Fruit fly (Drosophila melanogaster) whole organism, embryonic: ENCODE results near the gene FucTA.

Experiments used
- BEAF-32 ChIP-seq: fragments of 200-800 bp; sonication (Bioruptor generic); optimal IDR thresholded peaks from 3 replicates; lab custom pipeline; 2017; ENCODE audit warnings: missing biosample characterization, missing genetic modification characterization, mild to moderate bottlenecking, moderate library complexity, missing genetic modification reagents
- Bgb ChIP-seq: fragments of 200-800 bp; sonication (Bioruptor generic); IDR thresholded peaks from 2 replicates; pipeline ENCODE4 v1.3.6; 2022; ENCODE audit warnings: missing biosample characterization, missing genetic modification characterization; ENCODE audit not compliant: partially characterized antibody
- CG10209 ChIP-seq: fragments of 200-800 bp; sonication (Bioruptor generic); optimal IDR thresholded peaks from 3 replicates; lab custom pipeline; 2017; ENCODE audit warnings: missing biosample characterization, mild to moderate bottlenecking, missing genetic modification characterization, missing genetic modification reagents
- CG13123 ChIP-seq: fragments of 200-800 bp; sonication (Bioruptor generic); optimal IDR thresholded peaks from 2 replicates; lab custom pipeline; 2016; ENCODE audit warnings: missing biosample characterization, missing genetic modification characterization
- CG14050 ChIP-seq: fragments of 200-800 bp; sonication (Bioruptor generic); IDR thresholded peaks from 3 replicates; pipeline ENCODE4 v1.3.6; 2022; ENCODE audit warnings: missing biosample characterization, missing genetic modification characterization
- CG17359 ChIP-seq: fragments of 200-800 bp; sonication (Bioruptor generic); optimal IDR thresholded peaks from 3 replicates; lab custom pipeline; 2018; ENCODE audit warnings: missing biosample characterization, mild to moderate bottlenecking, missing genetic modification characterization, moderate library complexity
- CG17829 ChIP-seq: fragments of 200-800 bp; optimal IDR thresholded peaks from 2 replicates; lab custom pipeline; 2019; ENCODE audit warnings: missing biosample characterization, mild to moderate bottlenecking, missing genetic modification characterization, moderate library complexity
- CG1832 ChIP-seq: fragments of 200-800 bp; sonication (Bioruptor generic); optimal IDR thresholded peaks from 2 replicates; lab custom pipeline; 2017; ENCODE audit warnings: missing biosample characterization, mild to moderate bottlenecking, missing genetic modification characterization, inconsistent platforms
- CG18599 ChIP-seq: fragments of 200-800 bp; sonication (Bioruptor generic); optimal IDR thresholded peaks from 3 replicates; lab custom pipeline; 2017; ENCODE audit warnings: missing biosample characterization, missing genetic modification characterization, mild to moderate bottlenecking, moderate library complexity, missing genetic modification reagents
- CG18764 ChIP-seq: fragments of 200-800 bp; sonication (Bioruptor generic); optimal IDR thresholded peaks from 3 replicates; lab custom pipeline; 2016; ENCODE audit warnings: missing biosample characterization, missing genetic modification characterization
- CG2678 ChIP-seq: fragments of 200-800 bp; sonication (Bioruptor generic); optimal IDR thresholded peaks from 3 replicates; lab custom pipeline; 2019; ENCODE audit warnings: missing biosample characterization, mild to moderate bottlenecking, missing genetic modification characterization, moderate library complexity
- CG32772 ChIP-seq: fragments of 200-800 bp; sonication (Bioruptor generic); IDR thresholded peaks from 2 replicates; pipeline ENCODE4 v1.3.6; 2022; ENCODE audit warnings: missing biosample characterization, missing genetic modification characterization
- Doc3 ChIP-seq: fragments of 200-800 bp; sonication (Bioruptor generic); IDR thresholded peaks from 3 replicates; pipeline ENCODE4 v1.3.6; 2022; ENCODE audit warnings: missing biosample characterization, missing genetic modification characterization; ENCODE audit not compliant: partially characterized antibody
- Fer1 ChIP-seq: fragments of 200-800 bp; sonication (Bioruptor generic); optimal IDR thresholded peaks from 2 replicates; lab custom pipeline; 2017; ENCODE audit warnings: missing biosample characterization, mild to moderate bottlenecking, missing genetic modification characterization
- GATAe ChIP-seq: fragments of 200-800 bp; sonication (Bioruptor generic); conservative IDR thresholded peaks from 2 replicates; pipeline ENCODE4 v1.3.6; 2022; ENCODE audit warnings: missing biosample characterization, missing genetic modification characterization
- H15 ChIP-seq: fragments of 200-800 bp; sonication (Bioruptor generic); IDR thresholded peaks from 3 replicates; pipeline ENCODE4 v1.3.6; 2022; ENCODE audit warnings: missing biosample characterization, missing genetic modification characterization
- Hr51 ChIP-seq, 2 experiments: fragments of 200-800 bp; sonication (Bioruptor generic); optimal IDR thresholded peaks; 2 replicates in 1 of 2; 3 replicates in 1 of 2; lab custom pipeline; 2016 to 2018; ENCODE audit warnings: missing biosample characterization in 2 of 2, missing genetic modification characterization in 2 of 2, mild to moderate bottlenecking in 1 of 2, moderate library complexity in 1 of 2
- Jarid2 ChIP-seq: fragments of 200-800 bp; sonication (Bioruptor generic); optimal IDR thresholded peaks from 3 replicates; lab custom pipeline; 2017; ENCODE audit warnings: mild to moderate bottlenecking, missing biosample characterization, missing genetic modification reagents, missing genetic modification characterization
- Med ChIP-seq: fragments of 200-800 bp; sonication (Bioruptor generic); peaks from one replicate; lab custom pipeline; 2016; ENCODE audit warnings: missing biosample characterization, missing genetic modification characterization, mild to moderate bottlenecking, inconsistent platforms, moderate library complexity
- Nf-YA ChIP-seq: fragments of 200-800 bp; sonication (Bioruptor generic); IDR thresholded peaks from 2 replicates; pipeline ENCODE4 v1.3.6; 2022; ENCODE audit warnings: missing biosample characterization, missing genetic modification characterization
- PHDP ChIP-seq: fragments of 200-800 bp; sonication (Bioruptor generic); optimal IDR thresholded peaks from 3 replicates; lab custom pipeline; 2018; ENCODE audit warnings: missing biosample characterization, mild to moderate bottlenecking, missing genetic modification characterization, moderate library complexity
- Poxn ChIP-seq: fragments of 200-800 bp; sonication (Bioruptor generic); IDR thresholded peaks from 2 replicates; pipeline ENCODE4 v1.3.6; 2022; ENCODE audit warnings: missing biosample characterization, missing genetic modification characterization
- Rfx ChIP-seq: fragments of 200-800 bp; sonication (Bioruptor generic); IDR thresholded peaks from 2 replicates; pipeline ENCODE4 v1.3.6; 2022; ENCODE audit warnings: missing biosample characterization, missing genetic modification characterization
- Sox100B ChIP-seq: fragments of 200-800 bp; sonication (Bioruptor generic); optimal IDR thresholded peaks from 3 replicates; lab custom pipeline; 2018; ENCODE audit warnings: missing biosample characterization, mild to moderate bottlenecking, missing genetic modification characterization
- Spps ChIP-seq: fragments of 200-800 bp; sonication (Bioruptor generic); optimal IDR thresholded peaks from 2 replicates; lab custom pipeline; 2018; ENCODE audit warnings: missing biosample characterization, mild to moderate bottlenecking, missing genetic modification characterization
- Stat92E ChIP-seq, 3 experiments: fragments of >200 bp in 2 of 3; fragments of 200-800 bp in 1 of 3; sonication (Bioruptor generic) in 1 of 3; optimal IDR thresholded peaks; 2 replicates each; lab custom pipeline; 2017 to 2019; ENCODE audit warnings: missing biosample characterization in 3 of 3, missing genetic modification characterization in 3 of 3, mild to moderate bottlenecking in 1 of 3, moderate library complexity in 1 of 3
- TFAM ChIP-seq: fragments of 200-800 bp; sonication (Bioruptor generic); optimal IDR thresholded peaks from 2 replicates; lab custom pipeline; 2017; ENCODE audit warnings: missing biosample characterization, missing genetic modification characterization, inconsistent platforms
- Tbp ChIP-seq: fragments of >200 bp; optimal IDR thresholded peaks from 2 replicates; lab custom pipeline; 2018; ENCODE audit warnings: missing biosample characterization, missing genetic modification characterization
- Xbp1 ChIP-seq: fragments of 200-800 bp; sonication (Bioruptor generic); optimal IDR thresholded peaks from 3 replicates; lab custom pipeline; 2016; ENCODE audit warnings: missing biosample characterization, mild to moderate bottlenecking, missing genetic modification characterization
- ase ChIP-seq: fragments of 200-800 bp; sonication (Bioruptor generic); IDR thresholded peaks from 3 replicates; pipeline ENCODE4 v1.3.6; 2022; ENCODE audit warnings: missing biosample characterization, missing genetic modification characterization
- crol ChIP-seq: fragments of 200-800 bp; sonication (Bioruptor generic); IDR thresholded peaks from 2 replicates; pipeline ENCODE4 v1.3.6; 2022; ENCODE audit warnings: missing biosample characterization, missing genetic modification characterization
- cwo ChIP-seq: fragments of 200-800 bp; sonication (Bioruptor generic); optimal IDR thresholded peaks from 3 replicates; lab custom pipeline; 2017; ENCODE audit warnings: missing biosample characterization, missing genetic modification characterization, mild to moderate bottlenecking, moderate library complexity, missing genetic modification reagents
- dati ChIP-seq: fragments of 200-800 bp; sonication (Bioruptor generic); IDR thresholded peaks from 2 replicates; pipeline ENCODE4 v1.3.6; 2022; ENCODE audit warnings: missing biosample characterization, missing genetic modification characterization
- en ChIP-seq: fragments of 200-800 bp; sonication (Bioruptor generic); optimal IDR thresholded peaks from 2 replicates; lab custom pipeline; 2016; ENCODE audit warnings: missing biosample characterization, missing genetic modification characterization
- esg ChIP-seq: fragments of 200-800 bp; sonication (Bioruptor generic); conservative IDR thresholded peaks from 2 replicates; pipeline ENCODE4 v1.3.6; 2022; ENCODE audit warnings: missing biosample characterization, missing genetic modification characterization
- exex ChIP-seq: fragments of 200-800 bp; sonication (Bioruptor generic); optimal IDR thresholded peaks from 4 replicates; lab custom pipeline; 2018; ENCODE audit warnings: missing biosample characterization, mild to moderate bottlenecking, missing genetic modification characterization, moderate library complexity
- grau ChIP-seq: fragments of 200-800 bp; optimal IDR thresholded peaks from 3 replicates; lab custom pipeline; 2019; ENCODE audit warnings: missing biosample characterization, mild to moderate bottlenecking, missing genetic modification characterization, moderate library complexity
- grn ChIP-seq: fragments of 200-800 bp; sonication (Bioruptor generic); optimal IDR thresholded peaks from 3 replicates; lab custom pipeline; 2017; ENCODE audit warnings: missing biosample characterization, missing genetic modification characterization
- ind ChIP-seq: fragments of 200-800 bp; sonication (Bioruptor generic); optimal IDR thresholded peaks from 3 replicates; lab custom pipeline; 2016; ENCODE audit warnings: missing biosample characterization, missing genetic modification characterization
- ken ChIP-seq: fragments of 200-800 bp; sonication (Bioruptor generic); IDR thresholded peaks from 3 replicates; pipeline ENCODE4 v1.3.6; 2022; ENCODE audit warnings: missing biosample characterization, missing genetic modification characterization
- repo ChIP-seq: fragments of 200-800 bp; sonication (Bioruptor generic); optimal IDR thresholded peaks from 2 replicates; lab custom pipeline; 2016; ENCODE audit warnings: missing biosample characterization, missing genetic modification characterization
- sd ChIP-seq: fragments of 200-800 bp; sonication (Bioruptor generic); optimal IDR thresholded peaks from 3 replicates; lab custom pipeline; 2018; ENCODE audit warnings: missing biosample characterization, mild to moderate bottlenecking, missing genetic modification characterization, moderate library complexity
- sim ChIP-seq: fragments of 200-800 bp; sonication (Bioruptor generic); IDR thresholded peaks from 2 replicates; pipeline ENCODE4 v1.3.6; 2022; ENCODE audit warnings: missing biosample characterization, missing genetic modification characterization
- sna ChIP-seq: fragments of 200-800 bp; sonication (Bioruptor generic); IDR thresholded peaks from 2 replicates; pipeline ENCODE4 v1.3.6; 2022; ENCODE audit warnings: missing biosample characterization, missing genetic modification characterization; ENCODE audit not compliant: partially characterized antibody
- stc ChIP-seq: fragments of 200-800 bp; sonication (Bioruptor generic); IDR thresholded peaks from 2 replicates; pipeline ENCODE4 v1.3.6; 2022; ENCODE audit warnings: missing biosample characterization, missing genetic modification characterization
- sug ChIP-seq: fragments of 200-800 bp; optimal IDR thresholded peaks from 2 replicates; lab custom pipeline; 2019; ENCODE audit warnings: missing biosample characterization, mild to moderate bottlenecking, missing genetic modification characterization, moderate library complexity
- tap ChIP-seq: fragments of 200-800 bp; optimal IDR thresholded peaks from 3 replicates; lab custom pipeline; 2019; ENCODE audit warnings: missing biosample characterization, mild to moderate bottlenecking, missing genetic modification characterization, moderate library complexity
- vnd ChIP-seq: fragments of 200-800 bp; sonication (Bioruptor generic); IDR thresholded peaks from 3 replicates; pipeline ENCODE4 v1.3.6; 2022; ENCODE audit warnings: missing biosample characterization, missing genetic modification characterization; ENCODE audit not compliant: partially characterized antibody
- zfh2 ChIP-seq: fragments of 200-800 bp; sonication (Bioruptor generic); optimal IDR thresholded peaks from 2 replicates; lab custom pipeline; 2016; ENCODE audit warnings: missing biosample characterization, missing genetic modification characterization

FucTA gene

dm6 chr3L:15171769-15172403, 24.9 kb downstream of the FucTA start:
- no peak for TF ChIP-seq sd (tag; lab: Kevin White, UChicago)
- TF ChIP-seq Med (GFP tag; lab: Kevin White, UChicago): peak; percentile 44
- TF ChIP-seq Tbp (GFP tag; lab: Kevin White, UChicago): no peak
- no peak for TF ChIP-seq Xbp1 (GFP tag; lab: Kevin White, UChicago)
- peak; percentile 17 for TF ChIP-seq CG18764
- no peak for TF ChIP-seq Stat92E (GFP tag; optimal IDR thresholded peaks at IDR 0.05; lab: Kevin White, UChicago)
- TF ChIP-seq grn (GFP tag; lab: Kevin White, UChicago): peak; percentile 25
- no peak for TF ChIP-seq TFAM (GFP tag; lab: Kevin White, UChicago)
- no peak for TF ChIP-seq BEAF-32
- no peak for TF ChIP-seq esg
- TF ChIP-seq en (GFP tag; lab: Kevin White, UChicago): no peak
- peak; percentile 67 for TF ChIP-seq Nf-YA
- TF ChIP-seq repo (GFP tag; lab: Kevin White, UChicago): peak; percentile 6
- peak; percentile 6 for TF ChIP-seq Sox100B (GFP tag; lab: Kevin White, UChicago)
- no peak for TF ChIP-seq CG13123
- TF ChIP-seq H15 (GFP tag; lab: Robert Waterston, UW): no peak
- TF ChIP-seq ind: peak; percentile 39
- peak; percentile 80 for TF ChIP-seq GATAe (GFP tag; lab: Robert Waterston, UW)
- no peak for TF ChIP-seq sna (GFP tag; lab: Robert Waterston, UW)
- peak; percentile 66; the same call in 1 of the 2 replicates for TF ChIP-seq crol (GFP tag; lab: Robert Waterston, UW)
- TF ChIP-seq stc (GFP tag; lab: Robert Waterston, UW): peak; percentile 5; the same call in 1 of the 2 replicates
- TF ChIP-seq Fer1 (GFP tag; lab: Kevin White, UChicago): peak; percentile 29
- TF ChIP-seq CG32772 (GFP tag; lab: Robert Waterston, UW): no peak
- TF ChIP-seq Spps (tag; lab: Kevin White, UChicago): peak; percentile 31
- no peak for TF ChIP-seq ase (GFP tag; lab: Robert Waterston, UW)
- no peak for TF ChIP-seq Poxn (GFP tag; lab: Robert Waterston, UW)
- no peak for TF ChIP-seq ken (GFP tag; lab: Robert Waterston, UW)
- peak; percentile 32 for TF ChIP-seq exex
- TF ChIP-seq CG17829 (tag; lab: Kevin White, UChicago): no peak
- no peak for TF ChIP-seq PHDP
- no peak for TF ChIP-seq sim
- TF ChIP-seq Rfx (GFP tag; lab: Robert Waterston, UW): no peak
- TF ChIP-seq Hr51 (GFP tag; optimal IDR thresholded peaks at IDR 0.05; lab: Kevin White, UChicago): peak in 1 of 2 experiments; percentile 22
- no peak for TF ChIP-seq vnd (GFP tag; lab: Robert Waterston, UW)
- TF ChIP-seq CG17359: peak; percentile 3
- TF ChIP-seq dati (GFP tag; lab: Robert Waterston, UW): no peak
- TF ChIP-seq Doc3 (GFP tag; lab: Robert Waterston, UW): no peak
- peak; percentile 47 for TF ChIP-seq CG1832 (GFP tag; lab: Kevin White, UChicago)
- peak; percentile 20 for TF ChIP-seq cwo (GFP tag; lab: Kevin White, UChicago)
- peak; percentile 14 for TF ChIP-seq CG10209
- TF ChIP-seq Bgb (GFP tag; lab: Robert Waterston, UW): 0 out of 2 replicates have a peak, but pooled peaks have one; percentile 10
- TF ChIP-seq CG2678 (tag; lab: Kevin White, UChicago): peak; percentile 10
- TF ChIP-seq grau: peak; percentile 29
- no peak for TF ChIP-seq zfh2 (GFP tag; lab: Kevin White, UChicago)
- no peak for TF ChIP-seq CG14050 (GFP tag; lab: Robert Waterston, UW)
- no peak for TF ChIP-seq tap (tag; lab: Kevin White, UChicago)
- peak; percentile 38 for TF ChIP-seq CG18599
- TF ChIP-seq Jarid2 (GFP tag; lab: Kevin White, UChicago): no peak
- TF ChIP-seq sug (tag; lab: Kevin White, UChicago): peak; percentile 15
